Worm (Caenorhabditis elegans): ENCODE results near the gene fbxb-91.
"Not testable (repeated sequence)": the region's sequence is repeated elsewhere in the genome, so short reads cannot be mapped to it uniquely, and the experiment has no call there.

fbxb-91 gene

DNA sequence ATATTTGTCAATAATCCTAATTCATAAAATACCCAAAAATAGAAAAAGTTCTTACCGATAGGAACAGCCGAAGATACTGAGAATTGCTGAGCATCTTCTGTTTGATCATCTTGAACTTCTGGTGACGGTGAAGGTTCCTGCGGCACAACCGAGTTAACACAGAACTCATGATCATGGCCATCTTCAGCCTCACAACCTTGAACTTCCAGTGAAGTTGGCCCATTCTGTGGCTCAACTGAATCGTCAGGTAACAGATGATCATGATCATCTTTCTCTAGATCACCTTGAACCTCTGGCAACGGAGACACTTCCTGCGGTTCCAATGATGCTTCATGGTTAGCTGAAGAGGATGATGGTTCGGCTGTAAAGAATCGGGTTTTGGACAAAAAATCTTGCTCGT, 21.1 kb upstream of the fbxb-91 start:
- TF ChIP-seq ceh-13 (GFP tag; optimal IDR thresholded peaks at IDR 0.05) = no peak
- TF ChIP-seq sea-1 (GFP tag; conservative IDR thresholded peaks at IDR 0.05) = no peak
- no peak for TF ChIP-seq aly-1 (tag; optimal IDR thresholded peaks at IDR 0.05)
- TF ChIP-seq tbx-11 (GFP tag; IDR thresholded peaks at IDR 0.05) = no peak
- no peak for TF ChIP-seq pes-1 (GFP tag; IDR thresholded peaks at IDR 0.05)
- no peak for TF ChIP-seq hmg-4 (GFP tag; optimal IDR thresholded peaks at IDR 0.05)
- no peak for TF ChIP-seq F13C5.2 (tag; optimal IDR thresholded peaks at IDR 0.05)
- TF ChIP-seq scrt-1 (GFP tag; IDR thresholded peaks at IDR 0.05) = no peak
- TF ChIP-seq hmbx-1 (tag; optimal IDR thresholded peaks at IDR 0.05) = no peak

DNA sequence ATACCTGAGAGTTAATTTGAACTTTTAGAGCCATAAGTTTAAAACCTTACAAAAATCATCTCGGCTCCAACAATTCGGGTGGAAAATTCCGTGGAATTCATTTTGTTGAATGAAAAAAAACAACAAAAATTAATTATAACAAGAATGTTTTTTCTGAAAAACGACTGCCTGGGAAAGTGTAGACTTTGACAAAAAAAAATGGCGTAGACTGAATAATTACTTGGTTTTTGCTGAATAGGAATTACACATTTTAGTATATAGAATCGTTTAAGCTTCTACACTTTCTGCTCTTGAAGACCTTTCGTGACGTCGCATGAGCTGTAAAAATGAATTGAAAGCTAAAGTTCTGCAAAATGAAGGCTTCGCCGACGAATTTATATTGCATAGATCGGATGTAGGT, 13.9 kb upstream of the fbxb-91 start, which contains the start of gene srx-112:
TSS of gene srx-112 (minus strand) at position 101 of the 400 bp plus-strand sequence.
- TF ChIP-seq aly-1 (tag; optimal IDR thresholded peaks at IDR 0.05) (no peak), F13C5.2 (tag; optimal IDR thresholded peaks at IDR 0.05) (no peak), ets-7 (tag; optimal IDR thresholded peaks at IDR 0.05) (no peak), B0310.2 (tag; optimal IDR thresholded peaks at IDR 0.05) (no peak)

DNA sequence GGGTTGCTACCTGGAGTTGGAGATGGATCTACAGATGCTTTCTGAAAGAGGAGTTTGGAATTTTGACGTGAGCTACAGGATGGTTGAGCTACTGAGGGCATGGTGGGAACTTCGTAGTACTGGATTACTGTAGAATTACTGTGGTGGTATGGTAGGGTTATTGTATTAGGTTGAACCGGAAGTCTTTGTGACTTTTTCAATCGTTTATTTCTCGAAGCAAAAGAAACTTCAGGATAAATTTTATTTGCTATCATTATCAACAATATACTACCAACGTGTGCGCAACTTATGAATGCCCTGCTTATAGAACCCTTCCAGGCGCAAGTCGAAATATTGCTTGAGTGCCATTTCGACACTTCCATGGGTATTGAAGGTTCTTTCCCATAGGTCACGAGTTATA, 11.0 kb upstream of the fbxb-91 start, which contains the start of gene T24E12.6:
TSS of gene T24E12.6 (minus strand) at position 101 of the 400 bp plus-strand sequence.
- not testable (repeated sequence) for TF ChIP-seq B0310.2 (tag; optimal IDR thresholded peaks at IDR 0.05); pes-1 (GFP tag; IDR thresholded peaks at IDR 0.05); hmbx-1 (tag; optimal IDR thresholded peaks at IDR 0.05)

DNA sequence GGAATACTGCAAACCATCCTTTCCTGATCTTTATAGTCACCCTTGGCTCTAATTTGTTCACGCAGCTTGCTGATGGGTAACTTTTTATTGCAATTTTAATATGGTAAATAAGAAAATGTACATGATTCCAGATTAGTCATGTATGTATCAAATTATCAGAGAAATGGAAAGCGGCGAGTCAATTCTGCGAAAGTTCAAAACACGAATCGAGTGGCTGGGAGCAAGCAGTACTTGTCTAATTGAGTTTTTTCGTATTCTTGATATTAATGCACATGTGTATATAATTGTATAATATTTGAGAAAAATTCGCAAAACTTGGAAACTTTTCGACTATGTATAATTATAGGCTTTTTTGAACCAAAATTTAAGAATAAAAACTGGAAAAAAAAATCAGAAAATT, 8.4 kb upstream of the fbxb-91 start, which contains the start of gene T24E12.12:
TSS of gene T24E12.12 (plus strand) at position 281 of the 400 bp plus-strand sequence.
- TF ChIP-seq ceh-13 (GFP tag; optimal IDR thresholded peaks at IDR 0.05) = no peak
- TF ChIP-seq ets-7 (tag; optimal IDR thresholded peaks at IDR 0.05) = no peak
- TF ChIP-seq aly-1 (tag; optimal IDR thresholded peaks at IDR 0.05) = no peak
- no peak for TF ChIP-seq B0310.2 (tag; optimal IDR thresholded peaks at IDR 0.05)
- TF ChIP-seq pes-1 (GFP tag; IDR thresholded peaks at IDR 0.05) = no peak
- no peak for TF ChIP-seq hmbx-1 (tag; optimal IDR thresholded peaks at IDR 0.05)
- no peak for TF ChIP-seq hnd-1 (tag; optimal IDR thresholded peaks at IDR 0.05)
- TF ChIP-seq sea-1 (GFP tag; conservative IDR thresholded peaks at IDR 0.05) = no peak
- TF ChIP-seq tra-4 (tag; optimal IDR thresholded peaks at IDR 0.05) = no peak
- TF ChIP-seq scrt-1 (GFP tag; IDR thresholded peaks at IDR 0.05) = no peak
- no peak for TF ChIP-seq ama-1 (optimal IDR thresholded peaks at IDR 0.05)
- TF ChIP-seq flt-1 (GFP tag; IDR thresholded peaks at IDR 0.05) = no peak
- TF ChIP-seq F13C5.2 (tag; optimal IDR thresholded peaks at IDR 0.05) = no peak
- TF ChIP-seq hmg-4 (GFP tag; optimal IDR thresholded peaks at IDR 0.05) = no peak
- TF ChIP-seq ceh-36 (tag; optimal IDR thresholded peaks at IDR 0.05) = no peak
- TF ChIP-seq tbx-11 (GFP tag; IDR thresholded peaks at IDR 0.05) = no peak

DNA sequence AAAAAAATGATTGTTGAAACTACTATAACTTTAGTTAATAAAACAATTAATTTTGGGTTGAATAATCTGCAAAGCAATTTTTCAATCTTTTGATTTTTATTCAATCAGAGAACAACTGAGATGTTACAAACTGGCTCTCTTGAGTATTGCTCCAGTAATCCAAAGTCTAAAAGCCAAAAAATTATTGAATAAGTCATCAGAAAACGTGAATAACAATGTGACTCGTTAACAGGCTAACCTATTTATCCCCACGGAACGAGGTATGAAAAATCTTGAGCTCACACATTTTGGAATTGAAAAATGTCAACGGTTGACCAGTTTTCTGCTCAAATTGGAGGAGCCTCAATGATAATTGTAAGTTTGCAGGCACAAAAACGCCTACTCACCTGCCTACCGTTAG, 6.9 kb upstream of the fbxb-91 start, which contains the start of gene srx-111:
TSS of gene srx-111 (plus strand) at position 301 of the 400 bp plus-strand sequence.
- no peak for TF ChIP-seq hnd-1 (tag; optimal IDR thresholded peaks at IDR 0.05)

DNA sequence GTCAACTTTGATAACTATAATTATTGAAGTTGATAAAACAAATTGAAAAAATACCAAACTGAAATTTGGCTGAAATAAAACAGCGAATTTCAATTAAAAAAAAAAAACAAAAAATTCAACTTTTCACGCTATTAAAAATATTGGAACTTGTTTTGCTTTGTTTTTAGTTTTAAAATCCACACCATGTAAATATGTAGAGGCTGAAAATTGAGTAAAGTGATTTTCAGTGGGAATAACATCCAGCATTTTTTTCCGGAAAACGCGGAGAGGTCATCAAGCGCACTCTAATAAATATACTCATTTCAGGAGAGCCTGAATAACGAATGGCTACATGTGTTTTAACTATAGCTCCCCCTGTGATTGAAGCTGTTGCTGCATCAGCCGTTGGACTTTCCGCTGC, 3.0 kb upstream of the fbxb-91 start, which contains the start of gene rcd-1:
TSS of gene rcd-1 (plus strand) at position 301 of the 400 bp plus-strand sequence.
- TF ChIP-seq B0310.2 (tag; optimal IDR thresholded peaks at IDR 0.05) = no peak
- TF ChIP-seq ceh-36 (tag; optimal IDR thresholded peaks at IDR 0.05) = no peak
- TF ChIP-seq ceh-13 (GFP tag; optimal IDR thresholded peaks at IDR 0.05) = no peak
- TF ChIP-seq tbx-37 (GFP tag; conservative IDR thresholded peaks at IDR 0.05) = no peak
- no peak for TF ChIP-seq flt-1 (GFP tag; IDR thresholded peaks at IDR 0.05)
- TF ChIP-seq pes-1 (GFP tag; IDR thresholded peaks at IDR 0.05) = no peak

DNA sequence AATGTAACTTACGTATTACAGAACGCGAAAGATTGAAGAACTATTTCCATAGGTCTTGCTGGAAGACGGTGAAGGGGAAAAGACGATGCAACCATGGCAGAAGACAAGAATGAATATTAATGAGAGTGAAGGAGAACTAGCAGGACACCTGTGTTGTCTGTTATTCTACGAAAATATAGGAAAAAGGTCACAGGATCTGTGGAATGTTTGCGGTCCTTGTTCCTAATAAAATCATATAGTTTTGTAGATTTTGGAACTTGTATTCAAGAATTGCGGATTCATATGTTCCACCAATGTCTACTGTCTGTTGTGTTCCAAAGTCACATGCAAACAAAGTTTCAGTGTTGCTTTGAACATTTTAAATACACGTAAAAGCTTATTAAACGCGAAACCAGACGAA, 1.6 kb upstream of the fbxb-91 start, which contains the start of gene sdz-11:
TSS of gene sdz-11 (minus strand) at position 101 of the 400 bp plus-strand sequence.
- TF ChIP-seq scrt-1 (GFP tag; IDR thresholded peaks at IDR 0.05) (no peak), aly-1 (tag; optimal IDR thresholded peaks at IDR 0.05) (no peak), ama-1 (optimal IDR thresholded peaks at IDR 0.05) (no peak), sea-1 (GFP tag; conservative IDR thresholded peaks at IDR 0.05) (no peak), ceh-36 (tag; optimal IDR thresholded peaks at IDR 0.05) (no peak), tra-4 (tag; optimal IDR thresholded peaks at IDR 0.05) (no peak), ets-7 (tag; optimal IDR thresholded peaks at IDR 0.05) (no peak), tbx-37 (GFP tag; conservative IDR thresholded peaks at IDR 0.05) (no peak), hmg-4 (GFP tag; optimal IDR thresholded peaks at IDR 0.05) (no peak), hmbx-1 (tag; optimal IDR thresholded peaks at IDR 0.05) (no peak), B0310.2 (tag; optimal IDR thresholded peaks at IDR 0.05) (no peak), tbx-11 (GFP tag; IDR thresholded peaks at IDR 0.05) (no peak)

DNA sequence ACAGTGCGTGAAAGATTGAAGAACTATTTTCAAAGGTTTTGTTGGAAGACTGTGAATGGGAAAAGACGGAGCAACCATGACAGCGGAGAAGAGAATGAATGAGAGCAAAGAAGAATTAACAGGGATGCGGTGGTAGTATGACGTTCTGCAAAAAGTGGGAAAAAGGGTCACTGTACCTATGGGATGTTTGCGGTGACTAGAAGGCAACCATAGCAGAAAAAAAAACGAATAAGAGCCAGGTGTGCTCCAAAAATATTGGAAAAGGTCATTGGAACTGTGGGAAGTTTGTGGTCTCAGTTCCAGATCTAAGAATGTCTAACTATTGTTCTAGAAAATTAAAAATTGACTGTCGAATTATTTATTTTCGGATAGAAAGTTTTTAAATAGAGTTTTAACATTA, 1.9 kb downstream of the fbxb-91 start, which contains the start of gene fbxb-90:
TSS of gene fbxb-90 (minus strand) at position 101 of the 400 bp plus-strand sequence.
- no peak for TF ChIP-seq aly-1 (tag; optimal IDR thresholded peaks at IDR 0.05)
- TF ChIP-seq ceh-36 (tag; optimal IDR thresholded peaks at IDR 0.05) = no peak
- TF ChIP-seq ets-7 (tag; optimal IDR thresholded peaks at IDR 0.05) = no peak
- no peak for TF ChIP-seq ceh-13 (GFP tag; optimal IDR thresholded peaks at IDR 0.05)
- no peak for TF ChIP-seq ama-1 (optimal IDR thresholded peaks at IDR 0.05)
- TF ChIP-seq hmg-4 (GFP tag; optimal IDR thresholded peaks at IDR 0.05) = no peak
- no peak for TF ChIP-seq flt-1 (GFP tag; IDR thresholded peaks at IDR 0.05)
- TF ChIP-seq B0310.2 (tag; optimal IDR thresholded peaks at IDR 0.05) = no peak
- no peak for TF ChIP-seq F13C5.2 (tag; optimal IDR thresholded peaks at IDR 0.05)

DNA sequence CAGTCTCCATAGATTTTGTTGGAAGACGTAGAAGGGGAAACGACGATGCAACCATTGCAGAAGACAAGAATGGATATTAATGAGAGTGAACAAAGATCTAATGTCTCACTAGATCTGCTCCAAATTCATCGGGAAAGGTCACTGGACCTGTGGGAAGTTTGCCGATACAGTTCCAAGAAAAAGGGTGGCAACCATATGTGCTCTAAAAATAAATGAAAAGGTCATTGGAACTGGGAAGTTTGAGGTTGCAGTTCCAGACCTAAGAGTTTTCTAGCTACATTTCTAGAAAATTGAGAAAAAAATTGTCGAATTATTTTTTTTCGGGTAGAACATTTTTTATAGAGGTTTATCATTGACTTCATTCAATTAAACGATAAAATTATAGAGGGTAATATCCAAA, 3.2 kb downstream of the fbxb-91 start, which contains the start of gene fbxb-92:
TSS of gene fbxb-92 (minus strand) at position 101 of the 400 bp plus-strand sequence.
- TF ChIP-seq hmg-4 (GFP tag; optimal IDR thresholded peaks at IDR 0.05) (no peak), ceh-13 (GFP tag; optimal IDR thresholded peaks at IDR 0.05) (no peak), ama-1 (optimal IDR thresholded peaks at IDR 0.05) (no peak), ceh-36 (tag; optimal IDR thresholded peaks at IDR 0.05) (no peak), hnd-1 (tag; optimal IDR thresholded peaks at IDR 0.05) (no peak), pes-1 (GFP tag; IDR thresholded peaks at IDR 0.05) (no peak), tbx-11 (GFP tag; IDR thresholded peaks at IDR 0.05) (no peak), F13C5.2 (tag; optimal IDR thresholded peaks at IDR 0.05) (no peak), tbx-37 (GFP tag; conservative IDR thresholded peaks at IDR 0.05) (no peak), hmbx-1 (tag; optimal IDR thresholded peaks at IDR 0.05) (no peak), sea-1 (GFP tag; conservative IDR thresholded peaks at IDR 0.05) (no peak), tra-4 (tag; optimal IDR thresholded peaks at IDR 0.05) (no peak), B0310.2 (tag; optimal IDR thresholded peaks at IDR 0.05) (no peak), scrt-1 (GFP tag; IDR thresholded peaks at IDR 0.05) (no peak), flt-1 (GFP tag; IDR thresholded peaks at IDR 0.05) (no peak), aly-1 (tag; optimal IDR thresholded peaks at IDR 0.05) (no peak), ets-7 (tag; optimal IDR thresholded peaks at IDR 0.05) (no peak)

Measured in whole organism, early embryonic.